Fruit fly (Drosophila melanogaster): ENCODE data around the gene ball.

dm6 chr3R:26875544-26876027, 9.0 kb upstream of the ball start, which contains the start of gene Rb97D:
- TF ChIP-seq EcR (GFP tag; optimal IDR thresholded peaks at IDR 0.05) (no peak), usp (GFP tag; optimal IDR thresholded peaks at IDR 0.05) (no peak), Dll (optimal IDR thresholded peaks at IDR 0.05) (no peak)

Data from whole organism.